Worm (Caenorhabditis elegans) whole organism, late embryonic: Measurements from ENCODE around the gene mlc-1.
A peak's percentile ranks its signal among the peaks of the same experiment; 100 is the strongest.

Experiments
- K02D7.2 ChIP-seq: sonication (generic microtip); optimal IDR thresholded peaks from 2 replicates; lab custom pipeline; 2017; ENCODE audit warnings: mild to moderate bottlenecking, missing genetic modification characterization, missing compliant biosample characterization
- ahr-1 ChIP-seq: sonication (generic microtip); optimal IDR thresholded peaks from 2 replicates; lab custom pipeline; 2016; ENCODE audit warnings: missing genetic modification characterization, missing compliant biosample characterization
- ceh-14 ChIP-seq: sonication (generic microtip); optimal IDR thresholded peaks from 2 replicates; lab custom pipeline; 2016; ENCODE audit warnings: missing genotype, missing genetic modification characterization, missing compliant biosample characterization
- ceh-18 ChIP-seq: sonication (generic microtip); optimal IDR thresholded peaks from 2 replicates; lab custom pipeline; 2016; ENCODE audit warnings: missing genetic modification characterization, missing compliant biosample characterization
- ceh-19 ChIP-seq: fragments of 200-800 bp; sonication (Bioruptor generic); optimal IDR thresholded peaks from 2 replicates; lab custom pipeline; 2018; ENCODE audit warnings: mild to moderate bottlenecking, missing genetic modification characterization, missing compliant biosample characterization
- ceh-30 ChIP-seq: fragments of 150-350 bp; optimal IDR thresholded peaks from 2 replicates; lab custom pipeline; 2014; ENCODE audit warnings: missing biosample characterization, missing genetic modification characterization
- ceh-34 ChIP-seq: sonication (generic microtip); optimal IDR thresholded peaks from 2 replicates; lab custom pipeline; 2016; ENCODE audit warnings: mild to moderate bottlenecking, missing genetic modification characterization, missing compliant biosample characterization
- ceh-45 ChIP-seq: fragments of 200-800 bp; sonication (Bioruptor generic); IDR thresholded peaks from 2 replicates; pipeline ENCODE4 v1.3.6; 2022; ENCODE audit warnings: missing genetic modification reagents, missing genetic modification characterization, missing compliant biosample characterization
- ceh-48 ChIP-seq: sonication (generic microtip); optimal IDR thresholded peaks from 2 replicates; lab custom pipeline; 2016; ENCODE audit warnings: missing genetic modification characterization, inconsistent platforms, missing compliant biosample characterization
- ceh-6 ChIP-seq: fragments of 200-800 bp; sonication (Bioruptor generic); optimal IDR thresholded peaks from 2 replicates; lab custom pipeline; 2018; ENCODE audit warnings: mild to moderate bottlenecking, missing genetic modification characterization, missing compliant biosample characterization
- dmd-4 ChIP-seq: sonication (generic microtip); optimal IDR thresholded peaks from 2 replicates; lab custom pipeline; 2016; ENCODE audit warnings: borderline replicate concordance, missing genetic modification characterization, missing compliant biosample characterization
- elt-2 ChIP-seq: sonication (generic microtip); optimal IDR thresholded peaks from 2 replicates; lab custom pipeline; 2016; ENCODE audit warnings: missing genetic modification reagents, missing genetic modification characterization, missing compliant biosample characterization
- eyg-1 ChIP-seq: sonication (generic microtip); optimal IDR thresholded peaks from 2 replicates; lab custom pipeline; 2016; ENCODE audit warnings: missing genotype, missing genetic modification characterization, missing compliant biosample characterization
- gmeb-2 ChIP-seq: sonication (generic microtip); optimal IDR thresholded peaks from 2 replicates; lab custom pipeline; 2016; ENCODE audit warnings: missing genetic modification characterization, inconsistent platforms, missing compliant biosample characterization
- hlh-30 ChIP-seq: sonication (generic microtip); optimal IDR thresholded peaks from 2 replicates; lab custom pipeline; 2017; ENCODE audit warnings: antibody characterized with exemption, missing genetic modification characterization, missing compliant biosample characterization; ENCODE audit not compliant: insufficient read depth
- lim-6 ChIP-seq: sonication (generic microtip); optimal IDR thresholded peaks from 2 replicates; lab custom pipeline; 2016; ENCODE audit warnings: missing genetic modification characterization, missing compliant biosample characterization
- lin-11 ChIP-seq: fragments of 200-800 bp; sonication (Bioruptor generic); optimal IDR thresholded peaks from 2 replicates; lab custom pipeline; 2018; ENCODE audit warnings: mild to moderate bottlenecking, missing genetic modification characterization, missing compliant biosample characterization
- madf-2 ChIP-seq: sonication (generic microtip); optimal IDR thresholded peaks from 2 replicates; lab custom pipeline; 2017; ENCODE audit warnings: missing genetic modification characterization, missing compliant biosample characterization
- mec-3 ChIP-seq: sonication (generic microtip); optimal IDR thresholded peaks from 2 replicates; lab custom pipeline; 2016; ENCODE audit warnings: borderline replicate concordance, missing genetic modification characterization, missing compliant biosample characterization
- nhr-232 ChIP-seq: sonication (generic microtip); optimal IDR thresholded peaks from 2 replicates; lab custom pipeline; 2016; ENCODE audit warnings: missing genetic modification characterization, missing compliant biosample characterization
- odd-2 ChIP-seq: sonication (generic microtip); optimal IDR thresholded peaks from 2 replicates; lab custom pipeline; 2017; ENCODE audit warnings: antibody characterized with exemption, mild to moderate bottlenecking, missing genetic modification characterization, missing compliant biosample characterization
- pat-9 ChIP-seq: fragments of 200-800 bp; sonication (Bioruptor generic); optimal IDR thresholded peaks from 2 replicates; lab custom pipeline; 2018; ENCODE audit warnings: mild to moderate bottlenecking, missing genetic modification characterization, moderate library complexity, missing compliant biosample characterization
- pha-2 ChIP-seq: sonication (generic microtip); optimal IDR thresholded peaks from 2 replicates; lab custom pipeline; 2017; ENCODE audit warnings: mild to moderate bottlenecking, missing genetic modification characterization, missing compliant biosample characterization
- pha-4 ChIP-seq: fragments of 150-350 bp; optimal IDR thresholded peaks from 2 replicates; lab custom pipeline; 2018; ENCODE audit warnings: missing biosample characterization, missing genetic modification reagents, missing genetic modification characterization
- ref-2 ChIP-seq: sonication (generic microtip); optimal IDR thresholded peaks from 2 replicates; lab custom pipeline; 2016; ENCODE audit warnings: missing genetic modification characterization, missing compliant biosample characterization
- sox-2 ChIP-seq: fragments of 200-800 bp; sonication (Bioruptor generic); IDR thresholded peaks from 2 replicates; pipeline ENCODE4 v1.3.6; 2022; ENCODE audit warnings: missing genetic modification reagents, missing genetic modification characterization, missing compliant biosample characterization
- sox-4 ChIP-seq: sonication (generic microtip); optimal IDR thresholded peaks from 2 replicates; lab custom pipeline; 2017; ENCODE audit warnings: mild to moderate bottlenecking, missing genetic modification characterization, inconsistent platforms, missing compliant biosample characterization
- syd-9 ChIP-seq: sonication (generic microtip); optimal IDR thresholded peaks from 2 replicates; lab custom pipeline; 2016; ENCODE audit warnings: mild to moderate bottlenecking, missing genetic modification characterization, moderate library complexity, missing compliant biosample characterization
- tbx-2 ChIP-seq: sonication (generic microtip); optimal IDR thresholded peaks from 2 replicates; lab custom pipeline; 2016; ENCODE audit warnings: missing genetic modification characterization, missing compliant biosample characterization
- ttx-3 ChIP-seq: sonication (generic microtip); optimal IDR thresholded peaks from 2 replicates; lab custom pipeline; 2016; ENCODE audit warnings: missing genetic modification reagents, missing genetic modification characterization, missing compliant biosample characterization
- unc-3 ChIP-seq, 2 experiments: fragments of 200-800 bp in 1 of 2; sonication (Bioruptor generic) in 1 of 2; sonication (generic microtip) in 1 of 2; conservative IDR thresholded peaks in 1 of 2; optimal IDR thresholded peaks in 1 of 2; 2 replicates each; pipeline versions ENCODE4 v1.3.6 to Lab custom; 2016 to 2022; ENCODE audit warnings: missing compliant biosample characterization in 2 of 2, missing genetic modification characterization in 2 of 2, missing genetic modification reagents in 1 of 2
- unc-42 ChIP-seq: sonication (generic microtip); optimal IDR thresholded peaks from 2 replicates; lab custom pipeline; 2016; ENCODE audit warnings: missing genotype, missing genetic modification characterization, missing compliant biosample characterization
- unc-86 ChIP-seq: sonication (generic microtip); optimal IDR thresholded peaks from 2 replicates; lab custom pipeline; 2016; ENCODE audit warnings: missing genetic modification characterization, missing compliant biosample characterization
- zip-5 ChIP-seq: sonication (generic microtip); optimal IDR thresholded peaks from 2 replicates; lab custom pipeline; 2016; ENCODE audit warnings: missing genetic modification characterization, missing compliant biosample characterization

mlc-1 gene

DNA sequence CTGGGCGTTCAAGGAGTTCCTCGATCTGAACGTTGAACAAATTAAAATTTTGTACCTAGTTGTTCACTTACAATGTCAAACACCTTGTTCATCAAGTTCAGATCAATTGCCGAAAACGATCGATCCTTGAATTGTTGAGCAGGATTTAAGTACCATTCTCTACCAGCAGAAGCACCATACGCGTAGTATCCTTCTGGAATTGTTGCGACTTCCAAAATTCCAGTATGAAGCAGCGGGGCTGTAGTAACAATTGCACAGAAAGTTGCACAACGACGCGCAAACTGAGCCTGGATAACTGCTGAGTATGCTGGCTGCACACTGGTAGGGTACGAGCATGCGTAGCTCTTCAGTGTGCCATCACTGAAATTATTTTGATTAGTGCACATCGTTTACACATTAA is 9.5 kb downstream of the mlc-1 start:
- TF ChIP-seq mec-3 (tag; lab: Kevin White, UChicago) (no peak), lim-6 (tag; lab: Kevin White, UChicago) (no peak), nhr-232 (tag; lab: Kevin White, UChicago) (no peak), ceh-19 (no peak), ahr-1 (no peak), gmeb-2 (tag; lab: Kevin White, UChicago) (no peak), ceh-18 (tag; lab: Kevin White, UChicago) (no peak), ttx-3 (no peak), sox-2 (no peak), hlh-30 (tag; lab: Kevin White, UChicago) (no peak), ceh-45 (GFP tag; lab: Robert Waterston, UW) (no peak), odd-2 (no peak), K02D7.2 (tag; lab: Kevin White, UChicago) (no peak), pha-4 (tag; lab: Kevin White, UChicago) (no peak), syd-9 (tag; lab: Kevin White, UChicago) (no peak), zip-5 (tag; lab: Kevin White, UChicago) (no peak), lin-11 (no peak), madf-2 (tag; lab: Kevin White, UChicago) (no peak), ceh-48 (tag; lab: Kevin White, UChicago) (no peak), sox-4 (tag; lab: Kevin White, UChicago) (no peak)
- TF ChIP-seq, all 69 proteins: peak for 0

DNA sequence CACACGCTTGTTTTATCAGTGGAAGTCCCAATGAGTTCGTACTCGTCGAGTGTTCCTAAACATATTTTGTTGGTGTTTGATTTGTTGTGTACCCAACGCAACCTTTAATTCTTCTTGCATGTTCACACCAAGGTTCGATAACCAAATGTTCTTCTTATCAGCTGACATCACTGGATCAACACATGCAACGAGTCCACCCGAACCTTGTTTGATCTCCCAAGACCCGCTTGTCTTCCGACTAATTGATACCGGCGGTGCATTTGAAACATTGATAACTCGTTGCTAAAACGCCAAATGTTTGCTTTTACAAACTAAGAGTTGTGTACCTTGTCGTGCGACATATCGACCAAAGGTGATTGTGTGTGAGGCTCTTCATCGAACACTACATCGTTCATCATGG is 12.7 kb downstream of the mlc-1 start:
- TF ChIP-seq elt-2 (tag; lab: Kevin White, UChicago) (peak; percentile 73), zip-5 (tag; lab: Kevin White, UChicago) (no peak), sox-4 (tag; lab: Kevin White, UChicago) (no peak)

DNA sequence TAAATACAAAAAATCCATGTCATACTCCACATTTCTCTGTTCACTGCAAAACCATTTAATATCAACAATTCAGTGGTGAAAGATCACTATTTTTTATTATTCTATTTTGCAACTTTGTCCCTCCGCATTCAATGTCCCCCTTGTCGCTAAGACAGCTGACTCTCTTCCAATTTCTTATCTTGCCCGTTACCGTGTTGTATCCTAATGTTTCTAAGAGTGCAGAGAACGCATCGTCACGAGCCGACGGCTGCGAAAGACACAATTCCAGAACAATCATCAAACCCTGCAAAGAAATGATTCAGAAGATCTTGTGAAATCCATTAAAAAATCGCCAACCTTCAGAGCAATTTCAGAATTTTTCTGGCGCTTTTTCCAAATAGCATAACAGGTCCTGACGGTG is 13.9 kb downstream of the mlc-1 start:
- no peak for TF ChIP-seq ref-2 (tag; lab: Kevin White, UChicago)
- no peak for TF ChIP-seq ceh-6 (GFP tag; lab: Kevin White, UChicago)
- no peak for TF ChIP-seq tbx-2 (tag; lab: Kevin White, UChicago)
- no peak for TF ChIP-seq ceh-14 (tag; lab: Kevin White, UChicago)
- TF ChIP-seq ceh-18 (tag; lab: Kevin White, UChicago) = no peak
- TF ChIP-seq elt-2 (tag; lab: Kevin White, UChicago) = no peak
- TF ChIP-seq pha-2 (tag; lab: Kevin White, UChicago) = no peak
- no peak for TF ChIP-seq dmd-4 (tag; lab: Kevin White, UChicago)
- TF ChIP-seq unc-86 (tag; lab: Kevin White, UChicago) = no peak
- TF ChIP-seq odd-2 = no peak
- no peak for TF ChIP-seq ceh-34 (tag; lab: Kevin White, UChicago)
- TF ChIP-seq pat-9 (tag; lab: Kevin White, UChicago) = no peak
- no peak for TF ChIP-seq ceh-30 (tag; lab: Kevin White, UChicago)

DNA sequence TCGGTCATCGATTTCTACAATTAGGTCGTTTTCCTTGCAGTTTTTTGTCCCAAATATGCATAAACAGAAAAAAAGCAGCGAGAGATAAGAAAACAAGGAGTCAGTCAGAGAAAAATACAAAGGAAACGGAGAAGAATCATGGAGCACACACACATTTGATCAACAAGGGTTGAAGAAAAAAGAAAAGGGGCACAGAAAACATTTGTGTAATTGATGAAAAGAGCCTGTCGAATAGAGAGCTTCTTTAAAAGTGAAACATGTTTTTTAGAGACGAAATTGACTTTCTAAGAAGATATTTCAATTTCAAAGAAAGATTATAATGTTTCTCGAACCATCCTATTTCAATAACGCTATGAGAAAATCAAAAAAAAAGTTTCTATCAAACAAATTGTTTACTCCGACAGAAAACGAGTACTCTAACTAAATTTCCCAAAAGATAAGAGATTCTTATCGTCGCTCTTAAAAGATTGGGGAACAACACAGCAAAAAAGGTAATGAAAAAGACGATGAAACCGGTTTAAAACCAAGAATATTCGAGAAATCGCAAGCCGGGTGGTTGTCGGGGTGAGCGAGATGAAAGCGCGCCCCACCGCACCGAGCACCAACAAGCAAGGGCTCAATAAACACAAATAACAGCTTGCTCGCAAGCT is 15.6 kb downstream of the mlc-1 start, which contains the start of gene tps-1:
tps-1 (minus strand) TSS at position 14 of the 650 bp plus-strand sequence.
- TF ChIP-seq unc-42 (tag; lab: Kevin White, UChicago) (no peak), ttx-3 (no peak), unc-3 (GFP tag; conservative IDR thresholded peaks at IDR 0.05; lab: Robert Waterston, UW) (no peak), unc-3 (tag; optimal IDR thresholded peaks at IDR 0.05; lab: Kevin White, UChicago) (no peak), elt-2 (tag; lab: Kevin White, UChicago) (peak; percentile 3), eyg-1 (no peak)
